Worm (Caenorhabditis elegans): ENCODE results near the gene C14B9.8.

C14B9.8 gene

DNA sequence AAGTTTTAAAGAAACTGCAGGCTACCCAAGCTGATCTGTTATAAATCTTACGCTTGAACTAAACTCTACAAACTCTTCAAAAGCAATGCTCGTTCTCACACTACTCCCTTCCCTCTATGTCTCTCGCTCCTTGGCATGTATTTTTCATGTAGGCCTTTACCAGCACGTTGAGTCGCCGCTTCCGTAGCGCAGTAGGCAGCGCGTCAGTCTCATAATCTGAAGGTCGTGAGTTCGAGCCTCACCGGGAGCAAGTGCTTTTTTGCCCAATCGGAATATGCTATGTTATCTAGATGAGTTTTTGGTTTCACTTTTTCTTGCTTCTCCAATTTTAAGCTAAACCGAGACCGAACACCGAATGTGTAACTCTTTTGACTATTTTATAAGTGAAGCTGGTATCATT lies 38.0 kb downstream of the C14B9.8 start (continued):
- TF ChIP-seq dpff-1 (tag; optimal IDR thresholded peaks at IDR 0.05) = no peak
- peak; percentile 69 for TF ChIP-seq him-1 (tag; optimal IDR thresholded peaks at IDR 0.05)
- TF ChIP-seq madf-10 (tag; optimal IDR thresholded peaks at IDR 0.05) = peak; percentile 21
- no peak for TF ChIP-seq hsf-1 (GFP tag; IDR thresholded peaks at IDR 0.05)
- no peak for TF ChIP-seq repo-1 (tag; optimal IDR thresholded peaks at IDR 0.05)
- no peak for TF ChIP-seq ztf-6 (GFP tag; IDR thresholded peaks at IDR 0.05)
- TF ChIP-seq ceh-58 (GFP tag; IDR thresholded peaks at IDR 0.05) = no peak
- peak; percentile 80 for TF ChIP-seq lin-26 (GFP tag; IDR thresholded peaks at IDR 0.05)
- TF ChIP-seq athp-1 (tag; optimal IDR thresholded peaks at IDR 0.05) = no peak
- no peak for TF ChIP-seq Y67H2A.10 (GFP tag; conservative IDR thresholded peaks at IDR 0.05)
- TF ChIP-seq cebp-1 (GFP tag; IDR thresholded peaks at IDR 0.05) = no peak
- TF ChIP-seq cebp-1 (tag; optimal IDR thresholded peaks at IDR 0.05) = peak; percentile 53
- no peak for TF ChIP-seq madf-3 (GFP tag; IDR thresholded peaks at IDR 0.05)
- peak; percentile 68 for TF ChIP-seq hmg-1.2 (GFP tag; IDR thresholded peaks at IDR 0.05)
- no peak for TF ChIP-seq F49E8.2 (tag; optimal IDR thresholded peaks at IDR 0.05; ENCODE audit: insufficient read depth)
- no peak for TF ChIP-seq attf-6 (GFP tag; IDR thresholded peaks at IDR 0.05)
- peak; percentile 7 for TF ChIP-seq lsl-1 (GFP tag; optimal IDR thresholded peaks at IDR 0.05)
- no peak for TF ChIP-seq nfya-2 (GFP tag; IDR thresholded peaks at IDR 0.05)
- no peak for TF ChIP-seq ztf-25 (GFP tag; IDR thresholded peaks at IDR 0.05)
- TF ChIP-seq Y79H2A.3 (GFP tag; conservative IDR thresholded peaks at IDR 0.05) = no peak
- no peak for TF ChIP-seq Y56A3A.18 (GFP tag; IDR thresholded peaks at IDR 0.05)
- no peak for TF ChIP-seq ceh-91 (GFP tag; IDR thresholded peaks at IDR 0.05)
- peak; percentile 39; the same call in 1 of the 2 replicates for TF ChIP-seq mcd-1 (GFP tag; IDR thresholded peaks at IDR 0.05)
- no peak for TF ChIP-seq egrh-3 (GFP tag; IDR thresholded peaks at IDR 0.05)
- TF ChIP-seq tbx-9 (tag; optimal IDR thresholded peaks at IDR 0.05; ENCODE audit: borderline replicate concordance) = no peak
- TF ChIP-seq lin-54 (GFP tag; optimal IDR thresholded peaks at IDR 0.05) = peak; percentile 31
- TF ChIP-seq lsy-27 (tag; optimal IDR thresholded peaks at IDR 0.05; ENCODE audit: borderline replicate concordance, insufficient read depth) = no peak
- peak; percentile 14 for TF ChIP-seq attf-5 (GFP tag; optimal IDR thresholded peaks at IDR 0.05)
- TF ChIP-seq ceh-100 (GFP tag; IDR thresholded peaks at IDR 0.05) = no peak; the same call in 1 of the 2 replicates
- no peak for TF ChIP-seq let-607 (tag; optimal IDR thresholded peaks at IDR 0.05)
- no peak for TF ChIP-seq C17E4.6 (GFP tag; IDR thresholded peaks at IDR 0.05)
- TF ChIP-seq F39B2.1 (GFP tag; IDR thresholded peaks at IDR 0.05) = no peak
- no peak for TF ChIP-seq lag-1 (GFP tag; IDR thresholded peaks at IDR 0.05)
- no peak for TF ChIP-seq sdz-38 (tag; optimal IDR thresholded peaks at IDR 0.05)
- TF ChIP-seq K12H6.12 (tag; optimal IDR thresholded peaks at IDR 0.05) = no peak
- TF ChIP-seq ztf-22 (GFP tag; optimal IDR thresholded peaks at IDR 0.05) = no peak
- TF ChIP-seq zfh-2 (GFP tag; conservative IDR thresholded peaks at IDR 0.05) = no peak

DNA sequence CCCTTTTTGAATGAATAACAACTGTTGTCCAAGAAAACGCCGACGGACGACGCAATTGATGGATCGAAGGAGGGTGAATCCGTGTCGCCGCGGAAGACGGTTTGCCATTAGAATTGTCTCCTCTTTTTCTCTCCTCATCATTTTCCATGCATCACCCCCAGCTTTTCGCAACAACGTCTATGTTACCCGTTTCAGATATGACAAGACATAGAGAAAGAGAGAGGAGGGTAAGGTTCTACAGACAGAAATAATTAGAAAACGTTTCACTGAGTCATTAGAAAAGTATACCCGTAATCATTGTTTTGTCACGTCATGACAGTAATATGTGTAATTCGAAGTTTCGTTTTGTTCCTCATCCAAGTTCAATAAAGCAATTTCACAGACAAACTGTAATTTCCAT lies 38.7 kb downstream of the C14B9.8 start:
- no peak for TF ChIP-seq bed-1 (GFP tag; IDR thresholded peaks at IDR 0.05)
- no peak for TF ChIP-seq nfya-2 (GFP tag; IDR thresholded peaks at IDR 0.05)
- no peak for TF ChIP-seq F57A8.1 (GFP tag; optimal IDR thresholded peaks at IDR 0.05)
- no peak for TF ChIP-seq ztf-25 (GFP tag; IDR thresholded peaks at IDR 0.05)
- no peak for TF ChIP-seq snpc-1.1 (tag; optimal IDR thresholded peaks at IDR 0.05; ENCODE audit: insufficient read depth)
- no peak for TF ChIP-seq mel-28 (tag; optimal IDR thresholded peaks at IDR 0.05; ENCODE audit: borderline replicate concordance)
- no peak for TF ChIP-seq lin-54 (GFP tag; optimal IDR thresholded peaks at IDR 0.05)
- TF ChIP-seq egl-18 (GFP tag; IDR thresholded peaks at IDR 0.05) = no peak
- TF ChIP-seq cebp-1 (GFP tag; IDR thresholded peaks at IDR 0.05) = no peak
- TF ChIP-seq cebp-1 (tag; optimal IDR thresholded peaks at IDR 0.05) = no peak
- TF ChIP-seq dpl-1 (GFP tag; optimal IDR thresholded peaks at IDR 0.05) = no peak
